Fruit fly (Drosophila melanogaster) whole organism, embryonic: ENCODE measurements around the gene Trmt6.

Source experiments
- CG10543 ChIP-seq: fragments of 200-800 bp; sonication (Bioruptor generic); optimal IDR thresholded peaks from 3 replicates; lab custom pipeline; 2017; ENCODE audit warnings: missing biosample characterization, mild to moderate bottlenecking, missing genetic modification characterization, moderate library complexity
- CG10979 ChIP-seq: fragments of 200-800 bp; sonication (Bioruptor generic); optimal IDR thresholded peaks from 2 replicates; lab custom pipeline; 2018; ENCODE audit warnings: missing biosample characterization, mild to moderate bottlenecking, missing genetic modification characterization, moderate library complexity
- CG11247 ChIP-seq: fragments of 200-800 bp; sonication (Bioruptor generic); IDR thresholded peaks from 2 replicates; pipeline ENCODE4 v1.3.6; 2022; ENCODE audit warnings: missing biosample characterization, missing genetic modification characterization
- CG13123 ChIP-seq: fragments of 200-800 bp; sonication (Bioruptor generic); optimal IDR thresholded peaks from 2 replicates; lab custom pipeline; 2016; ENCODE audit warnings: missing biosample characterization, missing genetic modification characterization
- CG15073 ChIP-seq: fragments of 200-800 bp; sonication (Bioruptor generic); optimal IDR thresholded peaks from 2 replicates; lab custom pipeline; 2016; ENCODE audit warnings: missing biosample characterization, missing genetic modification characterization
- CG15514 ChIP-seq: fragments of 200-800 bp; sonication (Bioruptor generic); optimal IDR thresholded peaks from 3 replicates; lab custom pipeline; 2017; ENCODE audit warnings: missing biosample characterization, missing genetic modification characterization, mild to moderate bottlenecking, moderate library complexity, missing genetic modification reagents
- CG16779 ChIP-seq: fragments of 200-800 bp; sonication (Bioruptor generic); IDR thresholded peaks from 2 replicates; pipeline ENCODE4 v1.3.6; 2022; ENCODE audit warnings: missing biosample characterization, missing genetic modification characterization
- CG16813 ChIP-seq: fragments of 200-800 bp; sonication (Bioruptor generic); IDR thresholded peaks from 3 replicates; pipeline ENCODE4 v1.3.6; 2022; ENCODE audit warnings: missing biosample characterization, missing genetic modification characterization; ENCODE audit not compliant: partially characterized antibody
- CG4328 ChIP-seq: fragments of 200-800 bp; sonication (Bioruptor generic); optimal IDR thresholded peaks from 3 replicates; lab custom pipeline; 2017; ENCODE audit warnings: missing biosample characterization, missing genetic modification reagents, missing genetic modification characterization
- CG6654 ChIP-seq: fragments of 200-800 bp; sonication (Bioruptor generic); optimal IDR thresholded peaks from 2 replicates; lab custom pipeline; 2017; ENCODE audit warnings: missing biosample characterization, mild to moderate bottlenecking, missing genetic modification characterization
- CG6765 ChIP-seq: fragments of 200-800 bp; sonication (Bioruptor generic); optimal IDR thresholded peaks from 3 replicates; lab custom pipeline; 2017; ENCODE audit warnings: missing biosample characterization, mild to moderate bottlenecking, missing genetic modification characterization
- CG7839 ChIP-seq: fragments of 200-800 bp; sonication (Bioruptor generic); optimal IDR thresholded peaks from 3 replicates; lab custom pipeline; 2018; ENCODE audit warnings: missing biosample characterization, mild to moderate bottlenecking, missing genetic modification characterization, moderate library complexity
- CG8089 ChIP-seq: fragments of 200-800 bp; sonication (Bioruptor generic); optimal IDR thresholded peaks from 3 replicates; lab custom pipeline; 2016; ENCODE audit warnings: missing biosample characterization, missing genetic modification characterization
- CG9437 ChIP-seq: fragments of 200-800 bp; sonication (Bioruptor generic); optimal IDR thresholded peaks from 2 replicates; lab custom pipeline; 2018; ENCODE audit warnings: missing biosample characterization, mild to moderate bottlenecking, missing genetic modification characterization
- Chrac-16 ChIP-seq: fragments of 200-800 bp; sonication (Bioruptor generic); optimal IDR thresholded peaks from 3 replicates; lab custom pipeline; 2016; ENCODE audit warnings: missing biosample characterization, missing genetic modification characterization
- Dbx ChIP-seq: fragments of 200-800 bp; sonication (Bioruptor generic); IDR thresholded peaks from 3 replicates; pipeline ENCODE4 v1.3.6; 2022; ENCODE audit warnings: missing biosample characterization, missing genetic modification characterization
- Deaf1 ChIP-seq: fragments of 200-800 bp; optimal IDR thresholded peaks from 3 replicates; lab custom pipeline; 2019; ENCODE audit warnings: missing biosample characterization, mild to moderate bottlenecking, missing genetic modification characterization, moderate library complexity
- Ets97D ChIP-seq: fragments of 200-800 bp; sonication (Bioruptor generic); optimal IDR thresholded peaks from 3 replicates; lab custom pipeline; 2016; ENCODE audit warnings: missing biosample characterization, missing genetic modification characterization
- HLHmδ ChIP-seq: fragments of 200-800 bp; sonication (Bioruptor generic); optimal IDR thresholded peaks from 2 replicates; lab custom pipeline; 2018; ENCODE audit warnings: missing biosample characterization, mild to moderate bottlenecking, missing genetic modification characterization, moderate library complexity
- HmgZ ChIP-seq: fragments of 200-800 bp; sonication (Bioruptor generic); optimal IDR thresholded peaks from 2 replicates; lab custom pipeline; 2018; ENCODE audit warnings: missing biosample characterization, mild to moderate bottlenecking, missing genetic modification characterization
- Hr3 ChIP-seq: fragments of 200-800 bp; sonication (Bioruptor generic); optimal IDR thresholded peaks from 3 replicates; lab custom pipeline; 2016; ENCODE audit warnings: missing biosample characterization, missing genetic modification characterization
- Hsf ChIP-seq: fragments of 200-800 bp; sonication (Bioruptor generic); optimal IDR thresholded peaks from 3 replicates; lab custom pipeline; 2016; ENCODE audit warnings: missing biosample characterization, missing genetic modification characterization
- MTF-1 ChIP-seq: fragments of 200-800 bp; sonication (Bioruptor generic); optimal IDR thresholded peaks from 2 replicates; lab custom pipeline; 2018; ENCODE audit warnings: missing biosample characterization, mild to moderate bottlenecking, missing genetic modification characterization, borderline replicate concordance
- Nf-YA ChIP-seq: fragments of 200-800 bp; sonication (Bioruptor generic); IDR thresholded peaks from 2 replicates; pipeline ENCODE4 v1.3.6; 2022; ENCODE audit warnings: missing biosample characterization, missing genetic modification characterization
- NfI ChIP-seq: fragments of 200-800 bp; sonication (Bioruptor generic); optimal IDR thresholded peaks from 3 replicates; lab custom pipeline; 2018; ENCODE audit warnings: missing biosample characterization, mild to moderate bottlenecking, missing genetic modification characterization, moderate library complexity
- Oaz ChIP-seq: fragments of 200-800 bp; sonication (Bioruptor generic); IDR thresholded peaks from 2 replicates; pipeline ENCODE4 v1.3.6; 2022; ENCODE audit warnings: missing biosample characterization, missing genetic modification characterization
- Oli ChIP-seq: fragments of 200-800 bp; sonication (Bioruptor generic); optimal IDR thresholded peaks from 2 replicates; lab custom pipeline; 2018; ENCODE audit warnings: missing biosample characterization, mild to moderate bottlenecking, missing genetic modification characterization, moderate library complexity
- Pdp1 ChIP-seq, 2 experiments: fragments of 200-800 bp; sonication (Bioruptor generic); optimal IDR thresholded peaks; 3 replicates each; lab custom pipeline; 2016; ENCODE audit warnings: missing biosample characterization in 2 of 2, missing genetic modification characterization in 2 of 2, mild to moderate bottlenecking in 1 of 2, moderate library complexity in 1 of 2
- Poxn ChIP-seq: fragments of 200-800 bp; sonication (Bioruptor generic); IDR thresholded peaks from 2 replicates; pipeline ENCODE4 v1.3.6; 2022; ENCODE audit warnings: missing biosample characterization, missing genetic modification characterization
- Side ChIP-seq: fragments of 200-800 bp; sonication (Bioruptor generic); optimal IDR thresholded peaks from 2 replicates; lab custom pipeline; 2016; ENCODE audit warnings: missing biosample characterization, missing genetic modification characterization
- Sox100B ChIP-seq: fragments of 200-800 bp; sonication (Bioruptor generic); optimal IDR thresholded peaks from 3 replicates; lab custom pipeline; 2018; ENCODE audit warnings: missing biosample characterization, mild to moderate bottlenecking, missing genetic modification characterization
- YL-1 ChIP-seq: fragments of 200-800 bp; sonication (Bioruptor generic); optimal IDR thresholded peaks from 3 replicates; lab custom pipeline; 2017; ENCODE audit warnings: missing biosample characterization, mild to moderate bottlenecking, missing genetic modification characterization
- az2 ChIP-seq: fragments of 200-800 bp; sonication (Bioruptor generic); optimal IDR thresholded peaks from 3 replicates; lab custom pipeline; 2016; ENCODE audit warnings: missing biosample characterization, missing genetic modification characterization
- crc ChIP-seq: fragments of 200-800 bp; sonication (Bioruptor generic); optimal IDR thresholded peaks from 2 replicates; lab custom pipeline; 2016; ENCODE audit warnings: missing biosample characterization, missing genetic modification characterization
- dmrt99B ChIP-seq: fragments of 200-800 bp; sonication (Bioruptor generic); optimal IDR thresholded peaks from 2 replicates; lab custom pipeline; 2018; ENCODE audit warnings: missing biosample characterization, mild to moderate bottlenecking, missing genetic modification characterization, moderate library complexity
- ems ChIP-seq: fragments of 200-800 bp; sonication (Bioruptor generic); optimal IDR thresholded peaks from 3 replicates; lab custom pipeline; 2016; ENCODE audit warnings: missing biosample characterization, missing genetic modification characterization
- fd96Cb ChIP-seq: fragments of 200-800 bp; sonication (Bioruptor generic); optimal IDR thresholded peaks from 2 replicates; lab custom pipeline; 2018; ENCODE audit warnings: missing biosample characterization, mild to moderate bottlenecking, missing genetic modification characterization, moderate library complexity
- kah ChIP-seq: fragments of 200-800 bp; sonication (Bioruptor generic); optimal IDR thresholded peaks from 2 replicates; lab custom pipeline; 2018; ENCODE audit warnings: missing biosample characterization, mild to moderate bottlenecking, missing genetic modification characterization
- nau ChIP-seq: fragments of 200-800 bp; sonication (Bioruptor generic); optimal IDR thresholded peaks from 3 replicates; lab custom pipeline; 2017; ENCODE audit warnings: missing biosample characterization, mild to moderate bottlenecking, missing genetic modification characterization, missing genetic modification reagents
- pfk ChIP-seq: fragments of 200-800 bp; sonication (Bioruptor generic); optimal IDR thresholded peaks from 2 replicates; lab custom pipeline; 2018; ENCODE audit warnings: missing biosample characterization, mild to moderate bottlenecking, missing genetic modification characterization, moderate library complexity
- prd ChIP-seq, 3 experiments: fragments of >200 bp in 2 of 3; fragments of 200-800 bp in 1 of 3; sonication (Bioruptor generic) in 1 of 3; optimal IDR thresholded peaks in 2 of 3; IDR thresholded peaks in 1 of 3; 2 replicates in 2 of 3; 3 replicates in 1 of 3; pipeline versions ENCODE4 v1.3.6 to Lab custom; 2017 to 2022; ENCODE audit warnings: missing biosample characterization in 1 of 3, missing genetic modification characterization in 1 of 3
- ranshi ChIP-seq: fragments of 200-800 bp; sonication (Bioruptor generic); IDR thresholded peaks from 2 replicates; pipeline ENCODE4 v1.3.6; 2022; ENCODE audit warnings: missing biosample characterization, missing genetic modification characterization
- slbo ChIP-seq: fragments of 200-800 bp; sonication (Bioruptor generic); IDR thresholded peaks from 2 replicates; pipeline ENCODE4 v1.3.6; 2022; ENCODE audit warnings: missing biosample characterization, missing genetic modification characterization
- slou ChIP-seq: fragments of 200-800 bp; sonication (Bioruptor generic); optimal IDR thresholded peaks from 3 replicates; lab custom pipeline; 2016; ENCODE audit warnings: missing biosample characterization, missing genetic modification characterization
- slp2 ChIP-seq: fragments of 200-800 bp; sonication (Bioruptor generic); optimal IDR thresholded peaks from 2 replicates; lab custom pipeline; 2016; ENCODE audit warnings: missing biosample characterization, missing genetic modification characterization
- ttk ChIP-seq: fragments of 200-800 bp; sonication (Bioruptor generic); IDR thresholded peaks from 2 replicates; pipeline ENCODE4 v2.1.2; 2022; ENCODE audit warnings: missing biosample characterization, missing genetic modification characterization
- vnd ChIP-seq: fragments of 200-800 bp; sonication (Bioruptor generic); IDR thresholded peaks from 3 replicates; pipeline ENCODE4 v1.3.6; 2022; ENCODE audit warnings: missing biosample characterization, missing genetic modification characterization; ENCODE audit not compliant: partially characterized antibody

The Trmt6 gene

dm6 chr2L:6557429-6558384 lies 4.4 kb downstream of the Trmt6 start, which contains the start of the genes IFT52 and COX5B (continued):
- TF ChIP-seq YL-1 (peak; percentile 48), slou (GFP tag; lab: Kevin White, UChicago) (peak; percentile 80), CG13123 (GFP tag; lab: Kevin White, UChicago) (peak; percentile 30), CG15514 (peak; percentile 69), MTF-1 (peak; percentile 22), HmgZ (tag; lab: Kevin White, UChicago) (peak; percentile 32), Deaf1 (tag; lab: Kevin White, UChicago) (no peak), CG11247 (GFP tag; lab: Robert Waterston, UW) (peak; percentile 70), CG16813 (GFP tag; lab: Robert Waterston, UW) (peak; percentile 44), fd96Cb (tag; lab: Kevin White, UChicago) (peak; percentile 33), CG6765 (GFP tag; lab: Kevin White, UChicago) (no peak), Dbx (GFP tag; lab: Robert Waterston, UW) (peak; percentile 87), Oaz (GFP tag; lab: Robert Waterston, UW) (peak; percentile 7; the same call in 1 of the 2 replicates), crc (GFP tag; lab: Kevin White, UChicago) (peak; percentile 50), az2 (GFP tag; lab: Kevin White, UChicago) (peak; percentile 48), CG4328 (no peak), Ets97D (GFP tag; lab: Kevin White, UChicago) (peak; percentile 82), NfI (GFP tag; lab: Kevin White, UChicago) (peak; percentile 75), CG7839 (tag; lab: Kevin White, UChicago) (peak; percentile 61), prd (optimal IDR thresholded peaks at IDR 0.05; lab: Kevin White, UChicago) (no peak), prd (GFP tag; IDR thresholded peaks at IDR 0.05; lab: Robert Waterston, UW) (peak; percentile 66), Poxn (GFP tag; lab: Robert Waterston, UW) (no peak), Oli (tag; lab: Kevin White, UChicago) (no peak), ttk (GFP tag; lab: Robert Waterston, UW) (peak; percentile 61; the same call in 1 of the 2 replicates), CG16779 (GFP tag; lab: Robert Waterston, UW) (peak; percentile 31; the same call in 1 of the 2 replicates), Hr3 (GFP tag; lab: Kevin White, UChicago) (no peak), Hsf (peak; percentile 82), ranshi (GFP tag; lab: Robert Waterston, UW) (peak; percentile 93), CG9437 (GFP tag; lab: Kevin White, UChicago) (no peak), CG10543 (GFP tag; lab: Kevin White, UChicago) (no peak), dmrt99B (tag; lab: Kevin White, UChicago) (peak; percentile 23), pfk (GFP tag; lab: Kevin White, UChicago) (peak; percentile 39), kah (no peak), Pdp1 (GFP tag; optimal IDR thresholded peaks at IDR 0.05; lab: Kevin White, UChicago) (peak; percentile 62 to 98), CG15073 (GFP tag; lab: Kevin White, UChicago) (no peak), Side (GFP tag; lab: Kevin White, UChicago) (peak; percentile 40), Sox100B (GFP tag; lab: Kevin White, UChicago) (peak; percentile 25), HLHmδ (GFP tag; lab: Kevin White, UChicago) (no peak), Nf-YA (GFP tag; lab: Robert Waterston, UW) (no peak), CG10979 (tag; lab: Kevin White, UChicago) (peak; percentile 36), CG6654 (GFP tag; lab: Kevin White, UChicago) (no peak), CG8089 (GFP tag; lab: Kevin White, UChicago) (no peak), slp2 (GFP tag; lab: Kevin White, UChicago) (peak; percentile 49), Chrac-16 (GFP tag; lab: Kevin White, UChicago) (no peak), slbo (GFP tag; lab: Robert Waterston, UW) (peak; percentile 89), ems (GFP tag; lab: Kevin White, UChicago) (peak; percentile 82), vnd (0 out of 3 replicates have a peak, but pooled peaks have one; percentile 10), nau (peak; percentile 30)
